Fruit fly (Drosophila melanogaster): Measurements from ENCODE around the gene Aps.

The Aps gene

dm6 chr3L:10853618-10854017 lies 45.3 kb downstream of the Aps start:
- TF ChIP-seq CG17806 (tag; optimal IDR thresholded peaks at IDR 0.05) (peak; percentile 16), CG14655 (GFP tag; optimal IDR thresholded peaks at IDR 0.05) (peak; percentile 42), CG9948 (tag; optimal IDR thresholded peaks at IDR 0.05) (peak; percentile 50), CG8159 (tag; optimal IDR thresholded peaks at IDR 0.05) (peak; percentile 28), gl (tag; optimal IDR thresholded peaks at IDR 0.05) (no peak)

- TF ChIP-seq D1 (tag; optimal IDR thresholded peaks at IDR 0.05) = no peak
- TF ChIP-seq CG8159 (tag; optimal IDR thresholded peaks at IDR 0.05) = peak; percentile 27
- no peak for TF ChIP-seq CG4496 (GFP tag; IDR thresholded peaks at IDR 0.05)
- peak; percentile 44 for TF ChIP-seq CG14655 (GFP tag; optimal IDR thresholded peaks at IDR 0.05)
Measured at dm6 chr3L:10853131-10853471, 45.8 kb downstream of the Aps start.

- TF ChIP-seq CG13204 (GFP tag; optimal IDR thresholded peaks at IDR 0.05) = peak; percentile 96
- peak; percentile 84 for TF ChIP-seq CG8301 (tag; optimal IDR thresholded peaks at IDR 0.05)
- TF ChIP-seq CG34367 (tag; optimal IDR thresholded peaks at IDR 0.05) = peak; percentile 88
- peak; percentile 93 for TF ChIP-seq CG15710 (tag; optimal IDR thresholded peaks at IDR 0.05)
- TF ChIP-seq Snoo (tag; optimal IDR thresholded peaks at IDR 0.05) = peak; percentile 92
- peak; percentile 87 for TF ChIP-seq CG9948 (tag; optimal IDR thresholded peaks at IDR 0.05)
- TF ChIP-seq CG17806 (tag; optimal IDR thresholded peaks at IDR 0.05) = peak; percentile 85
- TF ChIP-seq CG4496 (GFP tag; IDR thresholded peaks at IDR 0.05) = peak; percentile 96
- peak; percentile 36; the same call in 1 of the 2 replicates for TF ChIP-seq CG10348 (GFP tag; IDR thresholded peaks at IDR 0.05)
- TF ChIP-seq CG32121 (GFP tag; IDR thresholded peaks at IDR 0.05) = peak; percentile 86
- peak; percentile 97 for TF ChIP-seq gl (tag; optimal IDR thresholded peaks at IDR 0.05)
- peak; percentile 93 for TF ChIP-seq CG8159 (tag; optimal IDR thresholded peaks at IDR 0.05)
- peak; percentile 67 for TF ChIP-seq EcR (GFP tag; optimal IDR thresholded peaks at IDR 0.05)
- TF ChIP-seq fd96Ca (GFP tag; IDR thresholded peaks at IDR 0.05) = peak; percentile 94
- peak; percentile 53 for TF ChIP-seq D1 (tag; optimal IDR thresholded peaks at IDR 0.05)
- peak; percentile 97 for TF ChIP-seq Pif1B (GFP tag; optimal IDR thresholded peaks at IDR 0.05)
- TF ChIP-seq CG12605 (GFP tag; IDR thresholded peaks at IDR 0.05) = peak; percentile 98
- TF ChIP-seq Ets98B (GFP tag; IDR thresholded peaks at IDR 0.05) = peak; percentile 96
- peak; percentile 95 for TF ChIP-seq CG14655 (GFP tag; optimal IDR thresholded peaks at IDR 0.05)
- TF ChIP-seq Pif1A (GFP tag; optimal IDR thresholded peaks at IDR 0.05) = peak; percentile 97
- TF ChIP-seq rn (GFP tag; IDR thresholded peaks at IDR 0.05) = peak; percentile 88
Measured at dm6 chr3L:10852347-10853130, 46.4 kb downstream of the Aps start.

- TF ChIP-seq CG12605 (GFP tag; IDR thresholded peaks at IDR 0.05) = no peak
- TF ChIP-seq CG10348 (GFP tag; IDR thresholded peaks at IDR 0.05) = no peak
- TF ChIP-seq CG32121 (GFP tag; IDR thresholded peaks at IDR 0.05) = no peak
- TF ChIP-seq CG4496 (GFP tag; IDR thresholded peaks at IDR 0.05) = peak; percentile 8; the same call in 2 of the 3 replicates
- TF ChIP-seq CG15710 (tag; optimal IDR thresholded peaks at IDR 0.05) = peak; percentile 72
- no peak for TF ChIP-seq gl (tag; optimal IDR thresholded peaks at IDR 0.05)
- peak; percentile 76 for TF ChIP-seq CG14655 (GFP tag; optimal IDR thresholded peaks at IDR 0.05)
- peak; percentile 54 for TF ChIP-seq CG8301 (tag; optimal IDR thresholded peaks at IDR 0.05)
- TF ChIP-seq Pif1B (GFP tag; optimal IDR thresholded peaks at IDR 0.05) = no peak
- peak; percentile 89 for TF ChIP-seq CG8159 (tag; optimal IDR thresholded peaks at IDR 0.05)
- TF ChIP-seq CG17806 (tag; optimal IDR thresholded peaks at IDR 0.05) = peak; percentile 72
- peak; percentile 73 for TF ChIP-seq Snoo (tag; optimal IDR thresholded peaks at IDR 0.05)
- TF ChIP-seq Ets98B (GFP tag; IDR thresholded peaks at IDR 0.05) = no peak
- TF ChIP-seq D1 (tag; optimal IDR thresholded peaks at IDR 0.05) = peak; percentile 91
- peak; percentile 16 for TF ChIP-seq Pif1A (GFP tag; optimal IDR thresholded peaks at IDR 0.05)
- peak; percentile 87 for TF ChIP-seq CG9948 (tag; optimal IDR thresholded peaks at IDR 0.05)
- peak; percentile 63 for TF ChIP-seq CG34367 (tag; optimal IDR thresholded peaks at IDR 0.05)
Measured at dm6 chr3L:10851853-10852346, 47.0 kb downstream of the Aps start.

- peak; percentile 91 for TF ChIP-seq EcR (GFP tag; optimal IDR thresholded peaks at IDR 0.05)
- TF ChIP-seq CG9948 (tag; optimal IDR thresholded peaks at IDR 0.05) = no peak
- TF ChIP-seq fd96Ca (GFP tag; IDR thresholded peaks at IDR 0.05) = 0 out of 3 replicates have a peak, but pooled peaks have one; percentile 21
- peak; percentile 14 for TF ChIP-seq CG13204 (GFP tag; optimal IDR thresholded peaks at IDR 0.05)
- TF ChIP-seq gl (tag; optimal IDR thresholded peaks at IDR 0.05) = peak; percentile 23
Measured at dm6 chr3L:10851107-10851762, 47.7 kb downstream of the Aps start.

dm6 chr3L:10849620-10850302 lies 49.2 kb downstream of the Aps start:
- TF ChIP-seq EcR (GFP tag; optimal IDR thresholded peaks at IDR 0.05) (peak; percentile 40), CG14655 (GFP tag; optimal IDR thresholded peaks at IDR 0.05) (no peak), CG4496 (GFP tag; IDR thresholded peaks at IDR 0.05) (0 out of 3 replicates have a peak, but pooled peaks have one; percentile 7), CG34367 (tag; optimal IDR thresholded peaks at IDR 0.05) (no peak), Pif1A (GFP tag; optimal IDR thresholded peaks at IDR 0.05) (no peak), CG32121 (GFP tag; IDR thresholded peaks at IDR 0.05) (peak; percentile 48; the same call in 1 of the 2 replicates), CG17806 (tag; optimal IDR thresholded peaks at IDR 0.05) (peak; percentile 32), fd96Ca (GFP tag; IDR thresholded peaks at IDR 0.05) (peak; percentile 19; the same call in 1 of the 3 replicates)

Data from whole organism, pupa.